Fruit fly (Drosophila melanogaster): ENCODE data around the gene ema.
A peak's percentile ranks its signal among the peaks of the same experiment; 100 is the strongest.

Gene ema

dm6 chr3R:16432665-16433065, 8.8 kb downstream of the ema start, which contains the start of gene Fntb (continued):
- TF ChIP-seq pfk (GFP tag; optimal IDR thresholded peaks at IDR 0.05) (no peak), CG9727 (GFP tag; optimal IDR thresholded peaks at IDR 0.05) (peak; percentile 65), stc (GFP tag; IDR thresholded peaks at IDR 0.05) (no peak), CG9817 (tag; optimal IDR thresholded peaks at IDR 0.05) (peak; percentile 66), CG17802 (tag; optimal IDR thresholded peaks at IDR 0.05) (no peak), insv (GFP tag; optimal IDR thresholded peaks at IDR 0.05) (no peak), Meics (GFP tag; optimal IDR thresholded peaks at IDR 0.05) (peak; percentile 99), fd96Cb (tag; optimal IDR thresholded peaks at IDR 0.05) (peak; percentile 70), CG4282 (GFP tag; optimal IDR thresholded peaks at IDR 0.05) (no peak), Gug (GFP tag; IDR thresholded peaks at IDR 0.05) (peak; percentile 38; the same call in 1 of the 4 replicates), lilli (GFP tag; optimal IDR thresholded peaks at IDR 0.05) (peak; percentile 74), CG18599 (GFP tag; optimal IDR thresholded peaks at IDR 0.05) (no peak), CG12071 (GFP tag; optimal IDR thresholded peaks at IDR 0.05) (no peak), CG17912 (GFP tag; optimal IDR thresholded peaks at IDR 0.05) (no peak), Chrac-16 (GFP tag; optimal IDR thresholded peaks at IDR 0.05) (peak; percentile 63), Xbp1 (GFP tag; optimal IDR thresholded peaks at IDR 0.05) (peak; percentile 74), CG4617 (GFP tag; optimal IDR thresholded peaks at IDR 0.05; ENCODE audit: borderline replicate concordance) (peak; percentile 61), grn (GFP tag; optimal IDR thresholded peaks at IDR 0.05) (no peak), amos (GFP tag; IDR thresholded peaks at IDR 0.05; ENCODE audit: partially characterized antibody) (no peak), dmrt99B (tag; optimal IDR thresholded peaks at IDR 0.05) (no peak), row (GFP tag; IDR thresholded peaks at IDR 0.05) (peak; percentile 90), pnt (GFP tag; optimal IDR thresholded peaks at IDR 0.05) (no peak), Sox100B (GFP tag; optimal IDR thresholded peaks at IDR 0.05) (no peak), CG4707 (GFP tag; optimal IDR thresholded peaks at IDR 0.05) (no peak), CG31365 (tag; optimal IDR thresholded peaks at IDR 0.05) (peak; percentile 12), CG18619 (GFP tag; optimal IDR thresholded peaks at IDR 0.05) (peak; percentile 15), en (GFP tag; optimal IDR thresholded peaks at IDR 0.05) (no peak), CG30431 (GFP tag; optimal IDR thresholded peaks at IDR 0.05) (peak; percentile 39), gcm2 (GFP tag; optimal IDR thresholded peaks at IDR 0.05) (no peak), Gsc (GFP tag; IDR thresholded peaks at IDR 0.05) (no peak), emc (GFP tag; optimal IDR thresholded peaks at IDR 0.05) (no peak), ac (GFP tag; optimal IDR thresholded peaks at IDR 0.05) (no peak), Hsf (GFP tag; optimal IDR thresholded peaks at IDR 0.05) (peak; percentile 66), CG10209 (GFP tag; optimal IDR thresholded peaks at IDR 0.05) (peak; percentile 73), ftz-f1 (GFP tag; optimal IDR thresholded peaks at IDR 0.05) (no peak), Doc3 (GFP tag; IDR thresholded peaks at IDR 0.05; ENCODE audit: partially characterized antibody) (0 out of 3 replicates have a peak, but pooled peaks have one; percentile 24), caup (GFP tag; optimal IDR thresholded peaks at IDR 0.05; ENCODE audit: severe bottlenecking) (peak; percentile 72), CG33557 (GFP tag; optimal IDR thresholded peaks at IDR 0.05) (peak; percentile 50), CG7556 (GFP tag; optimal IDR thresholded peaks at IDR 0.05) (peak; percentile 51), Asciz (GFP tag; optimal IDR thresholded peaks at IDR 0.05) (no peak), dysf (GFP tag; IDR thresholded peaks at IDR 0.05) (peak; percentile 74), Hand (GFP tag; optimal IDR thresholded peaks at IDR 0.05) (no peak), MTF-1 (GFP tag; optimal IDR thresholded peaks at IDR 0.05; ENCODE audit: borderline replicate concordance) (no peak), E2f2 (GFP tag; IDR thresholded peaks at IDR 0.05) (peak; percentile 52; the same call in 1 of the 2 replicates), bcd (GFP tag; optimal IDR thresholded peaks at IDR 0.05) (no peak), fd64A (GFP tag; optimal IDR thresholded peaks at IDR 0.05) (no peak), Dll (GFP tag; IDR thresholded peaks at IDR 0.05; ENCODE audit: partially characterized antibody) (0 out of 4 replicates have a peak, but pooled peaks have one; percentile 27), ham (GFP tag; IDR thresholded peaks at IDR 0.05) (no peak), Optix (GFP tag; IDR thresholded peaks at IDR 0.05) (no peak), CG7839 (tag; optimal IDR thresholded peaks at IDR 0.05) (no peak)
